Worm (Caenorhabditis elegans) whole organism, early embryonic: ENCODE data around the gene C15C7.6.

Experiments used
- aly-1 ChIP-seq: sonication (generic microtip); optimal IDR thresholded peaks from 2 replicates; lab custom pipeline; 2016; ENCODE audit warnings: missing genetic modification characterization, missing compliant biosample characterization
- ama-1 ChIP-seq: fragments of 150-350 bp; optimal IDR thresholded peaks from 2 replicates; lab custom pipeline; 2014
- hmg-4 ChIP-seq: fragments of 200-800 bp; sonication (Bioruptor generic); optimal IDR thresholded peaks from 2 replicates; lab custom pipeline; 2018; ENCODE audit warnings: mild to moderate bottlenecking, missing genetic modification characterization, missing compliant biosample characterization
- pes-1 ChIP-seq: fragments of 200-800 bp; sonication (Bioruptor generic); IDR thresholded peaks from 2 replicates; pipeline ENCODE4 v1.3.6; 2022; ENCODE audit warnings: missing genetic modification reagents, missing genetic modification characterization, missing compliant biosample characterization
- scrt-1 ChIP-seq: fragments of 200-800 bp; sonication (Bioruptor generic); IDR thresholded peaks from 2 replicates; pipeline ENCODE4 v1.3.6; 2022; ENCODE audit warnings: missing genetic modification characterization, missing compliant biosample characterization
- tbx-11 ChIP-seq: fragments of 200-800 bp; sonication (Bioruptor generic); IDR thresholded peaks from 2 replicates; pipeline ENCODE4 v1.3.6; 2022; ENCODE audit warnings: missing genetic modification characterization, missing compliant biosample characterization

DNA sequence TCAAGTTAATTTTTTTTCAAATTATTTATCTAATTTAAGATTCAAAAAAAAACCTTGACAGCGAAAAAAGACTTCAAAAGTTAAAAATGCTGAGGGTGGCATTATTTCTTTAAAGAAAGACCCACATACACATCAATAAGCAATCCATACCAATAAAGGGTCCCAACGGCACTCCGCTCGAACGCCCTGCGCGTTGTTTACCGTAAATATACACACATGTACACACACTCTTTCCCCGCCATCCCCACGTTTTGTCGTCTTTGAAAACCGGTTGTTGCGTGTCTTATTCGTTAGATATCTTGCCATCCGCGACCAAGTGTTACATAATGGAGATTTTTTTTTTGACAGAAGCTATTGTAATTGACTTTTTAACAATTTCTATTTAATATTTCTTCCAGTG lies 10.8 kb downstream of the C15C7.6 start, which contains the start of gene gcc-1:
- no peak for TF ChIP-seq hmg-4
- TF ChIP-seq ama-1 (lab: Kevin White, UChicago), result no peak
- TF ChIP-seq scrt-1, result no peak
- TF ChIP-seq aly-1 (tag; lab: Kevin White, UChicago), result no peak
- TF ChIP-seq pes-1 (GFP tag; lab: Robert Waterston, UW), result no peak
- no peak for TF ChIP-seq tbx-11 (GFP tag; lab: Robert Waterston, UW)
